Fruit fly (Drosophila melanogaster) whole organism, embryonic: Measurements from ENCODE around the gene Taf11.

ENCODE experiments used
- Awh ChIP-seq: fragments of 200-800 bp; sonication (Bioruptor generic); IDR thresholded peaks from 2 replicates; pipeline ENCODE4, ENCODE4 v1.3.6; 2022; ENCODE audit warnings: missing biosample characterization, missing genetic modification characterization
- CG10321 ChIP-seq: fragments of 200-800 bp; sonication (Bioruptor generic); IDR thresholded peaks from 2 replicates; pipeline ENCODE4 v1.3.6; 2022; ENCODE audit warnings: missing biosample characterization, missing genetic modification characterization
- CG12299 ChIP-seq: fragments of 200-800 bp; sonication (Bioruptor generic); optimal IDR thresholded peaks from 2 replicates; lab custom pipeline; 2018; ENCODE audit warnings: missing biosample characterization, mild to moderate bottlenecking, missing genetic modification characterization
- CG12391 ChIP-seq: fragments of 200-800 bp; sonication (Bioruptor generic); optimal IDR thresholded peaks from 3 replicates; lab custom pipeline; 2018; ENCODE audit warnings: missing biosample characterization, mild to moderate bottlenecking, missing genetic modification characterization, moderate library complexity
- CG12942 ChIP-seq: fragments of 200-800 bp; sonication (Bioruptor generic); optimal IDR thresholded peaks from 3 replicates; lab custom pipeline; 2016; ENCODE audit warnings: missing biosample characterization, missing genetic modification characterization
- CG13775 ChIP-seq: fragments of 200-800 bp; sonication (Bioruptor generic); optimal IDR thresholded peaks from 3 replicates; lab custom pipeline; 2017; ENCODE audit warnings: missing biosample characterization, mild to moderate bottlenecking, missing genetic modification characterization
- CG14441 ChIP-seq: fragments of 200-800 bp; sonication (Bioruptor generic); IDR thresholded peaks from 2 replicates; pipeline ENCODE4 v1.3.6; 2022; ENCODE audit warnings: missing biosample characterization, missing genetic modification characterization
- CG15269 ChIP-seq: fragments of 200-800 bp; sonication (Bioruptor generic); optimal IDR thresholded peaks from 2 replicates; lab custom pipeline; 2018; ENCODE audit warnings: missing biosample characterization, mild to moderate bottlenecking, missing genetic modification characterization, moderate library complexity
- CG17361 ChIP-seq: fragments of 200-800 bp; sonication (Bioruptor generic); IDR thresholded peaks from 3 replicates; pipeline ENCODE4 v1.3.6; 2022; ENCODE audit warnings: missing biosample characterization, missing genetic modification characterization
- CG17385 ChIP-seq: fragments of 200-800 bp; sonication (Bioruptor generic); optimal IDR thresholded peaks from 3 replicates; lab custom pipeline; 2018; ENCODE audit warnings: missing biosample characterization, mild to moderate bottlenecking, missing genetic modification characterization
- CG32767 ChIP-seq: fragments of 200-800 bp; sonication (Bioruptor generic); IDR thresholded peaks from 2 replicates; pipeline ENCODE4 v1.3.6; 2022; ENCODE audit warnings: missing biosample characterization, missing genetic modification characterization
- CG3281 ChIP-seq: fragments of 200-800 bp; sonication (Bioruptor generic); optimal IDR thresholded peaks from 3 replicates; lab custom pipeline; 2017; ENCODE audit warnings: missing biosample characterization, mild to moderate bottlenecking, missing genetic modification characterization
- CG4820 ChIP-seq: fragments of 200-800 bp; sonication (Bioruptor generic); optimal IDR thresholded peaks from 3 replicates; lab custom pipeline; 2016; ENCODE audit warnings: missing biosample characterization, missing genetic modification characterization
- CG6791 ChIP-seq: fragments of 200-800 bp; sonication (Bioruptor generic); IDR thresholded peaks from 3 replicates; pipeline ENCODE4 v1.3.6; 2022; ENCODE audit warnings: missing biosample characterization, missing genetic modification characterization; ENCODE audit not compliant: partially characterized antibody
- CG7556 ChIP-seq: fragments of 200-800 bp; sonication (Bioruptor generic); optimal IDR thresholded peaks from 2 replicates; lab custom pipeline; 2017; ENCODE audit warnings: missing biosample characterization, mild to moderate bottlenecking, missing genetic modification characterization
- CG7786 ChIP-seq: fragments of 200-800 bp; sonication (Bioruptor generic); optimal IDR thresholded peaks from 2 replicates; lab custom pipeline; 2016; ENCODE audit warnings: missing biosample characterization, missing genetic modification characterization
- CG9817 ChIP-seq: fragments of 200-800 bp; sonication (Bioruptor generic); optimal IDR thresholded peaks from 2 replicates; lab custom pipeline; 2018; ENCODE audit warnings: missing biosample characterization, mild to moderate bottlenecking, missing genetic modification characterization, moderate library complexity
- CHES-1-like ChIP-seq: fragments of 200-800 bp; sonication (Bioruptor generic); optimal IDR thresholded peaks from 2 replicates; lab custom pipeline; 2016; ENCODE audit warnings: missing biosample characterization, missing genetic modification characterization
- CkIIα-i1 ChIP-seq: fragments of 200-800 bp; sonication (Bioruptor generic); IDR thresholded peaks from 2 replicates; pipeline ENCODE4 v1.3.6; 2022; ENCODE audit warnings: missing biosample characterization, missing genetic modification characterization
- CoRest ChIP-seq: fragments of 200-800 bp; sonication (Bioruptor generic); optimal IDR thresholded peaks from 3 replicates; lab custom pipeline; 2018; ENCODE audit warnings: missing biosample characterization, mild to moderate bottlenecking, missing genetic modification characterization, moderate library complexity
- D19B ChIP-seq: fragments of 200-800 bp; sonication (Bioruptor generic); optimal IDR thresholded peaks from 2 replicates; lab custom pipeline; 2017; ENCODE audit warnings: missing biosample characterization, mild to moderate bottlenecking, missing genetic modification characterization
- Drgx ChIP-seq: fragments of 200-800 bp; sonication (Bioruptor generic); IDR thresholded peaks from 2 replicates; pipeline ENCODE4 v1.3.6; 2022; ENCODE audit warnings: missing biosample characterization, missing genetic modification characterization
- HHEX ChIP-seq: fragments of 200-800 bp; sonication (Bioruptor generic); optimal IDR thresholded peaks from 3 replicates; lab custom pipeline; 2017; ENCODE audit warnings: missing biosample characterization, mild to moderate bottlenecking, missing genetic modification characterization, missing genetic modification reagents
- Hr3 ChIP-seq: fragments of 200-800 bp; sonication (Bioruptor generic); optimal IDR thresholded peaks from 3 replicates; lab custom pipeline; 2016; ENCODE audit warnings: missing biosample characterization, missing genetic modification characterization
- Kr ChIP-seq: fragments of 200-800 bp; sonication (Bioruptor generic); optimal IDR thresholded peaks from 2 replicates; lab custom pipeline; 2017; ENCODE audit warnings: missing biosample characterization, mild to moderate bottlenecking, missing genetic modification characterization
- Lpt ChIP-seq: fragments of >200 bp; optimal IDR thresholded peaks from 2 replicates; lab custom pipeline; 2018; ENCODE audit warnings: missing biosample characterization, missing genetic modification characterization
- Med ChIP-seq: fragments of 200-800 bp; sonication (Bioruptor generic); peaks from one replicate; lab custom pipeline; 2016; ENCODE audit warnings: missing biosample characterization, missing genetic modification characterization, mild to moderate bottlenecking, inconsistent platforms, moderate library complexity
- Myb ChIP-seq: fragments of 200-800 bp; sonication (Bioruptor generic); optimal IDR thresholded peaks from 2 replicates; lab custom pipeline; 2016; ENCODE audit warnings: missing biosample characterization, missing genetic modification characterization
- Nf-YC ChIP-seq: fragments of 200-800 bp; optimal IDR thresholded peaks from 3 replicates; lab custom pipeline; 2019; ENCODE audit warnings: missing biosample characterization, mild to moderate bottlenecking, missing genetic modification characterization, moderate library complexity
- Oaz ChIP-seq: fragments of 200-800 bp; sonication (Bioruptor generic); IDR thresholded peaks from 2 replicates; pipeline ENCODE4 v1.3.6; 2022; ENCODE audit warnings: missing biosample characterization, missing genetic modification characterization
- Ptx1 ChIP-seq: fragments of 200-800 bp; sonication (Bioruptor generic); IDR thresholded peaks from 2 replicates; pipeline ENCODE4 v1.3.6; 2022; ENCODE audit warnings: missing biosample characterization, missing genetic modification characterization
- Trl ChIP-seq, 3 experiments: fragments of >200 bp in 2 of 3; fragments of 200-800 bp in 1 of 3; sonication (Bioruptor generic) in 1 of 3; optimal IDR thresholded peaks; 2 replicates in 1 of 3; 3 replicates in 2 of 3; lab custom pipeline; 2016 to 2017; ENCODE audit warnings: missing biosample characterization in 1 of 3, missing genetic modification characterization in 1 of 3
- al ChIP-seq: fragments of 200-800 bp; sonication (Bioruptor generic); IDR thresholded peaks from 2 replicates; pipeline ENCODE4 v1.3.6; 2022; ENCODE audit warnings: missing biosample characterization, missing genetic modification characterization
- bcd ChIP-seq: fragments of 200-800 bp; sonication (Bioruptor generic); optimal IDR thresholded peaks from 2 replicates; lab custom pipeline; 2017; ENCODE audit warnings: missing biosample characterization, mild to moderate bottlenecking, missing genetic modification characterization
- bsh ChIP-seq, 2 experiments: fragments of 200-800 bp; sonication (Bioruptor generic); optimal IDR thresholded peaks; 2 replicates each; lab custom pipeline; 2017 to 2018; ENCODE audit warnings: mild to moderate bottlenecking in 2 of 2, missing biosample characterization in 2 of 2, missing genetic modification characterization in 2 of 2, moderate library complexity in 1 of 2
- dysf ChIP-seq: fragments of 200-800 bp; sonication (Bioruptor generic); IDR thresholded peaks from 3 replicates; pipeline ENCODE4 v1.3.6; 2022; ENCODE audit warnings: missing biosample characterization, missing genetic modification characterization
- grau ChIP-seq: fragments of 200-800 bp; optimal IDR thresholded peaks from 3 replicates; lab custom pipeline; 2019; ENCODE audit warnings: missing biosample characterization, mild to moderate bottlenecking, missing genetic modification characterization, moderate library complexity
- hth ChIP-seq: fragments of >200 bp; optimal IDR thresholded peaks from 2 replicates; lab custom pipeline; 2017; ENCODE audit warnings: inconsistent platforms
- jumu ChIP-seq: fragments of 200-800 bp; sonication (Bioruptor generic); optimal IDR thresholded peaks from 3 replicates; lab custom pipeline; 2016; ENCODE audit warnings: missing biosample characterization, missing genetic modification characterization
- lab ChIP-seq: fragments of 200-800 bp; sonication (Bioruptor generic); optimal IDR thresholded peaks from 3 replicates; lab custom pipeline; 2017; ENCODE audit warnings: missing biosample characterization, missing genetic modification characterization, mild to moderate bottlenecking, moderate library complexity, missing genetic modification reagents
- lilli ChIP-seq: fragments of 200-800 bp; sonication (Bioruptor generic); optimal IDR thresholded peaks from 3 replicates; lab custom pipeline; 2016; ENCODE audit warnings: missing biosample characterization, missing genetic modification characterization
- mld ChIP-seq: fragments of 200-800 bp; sonication (Bioruptor generic); IDR thresholded peaks from 3 replicates; pipeline ENCODE4 v1.3.6; 2022; ENCODE audit warnings: missing biosample characterization, missing genetic modification characterization; ENCODE audit not compliant: partially characterized antibody
- pan ChIP-seq, 4 experiments: fragments of >200 bp in 3 of 4; fragments of 200-800 bp in 1 of 4; sonication (Bioruptor generic) in 1 of 4; optimal IDR thresholded peaks in 3 of 4; IDR thresholded peaks in 1 of 4; 2 replicates each; pipeline versions ENCODE4 v1.3.6 to Lab custom; 2017 to 2022; ENCODE audit warnings: missing biosample characterization in 2 of 4, missing genetic modification characterization in 2 of 4, mixed read lengths in 1 of 4
- prd ChIP-seq, 3 experiments: fragments of >200 bp in 2 of 3; fragments of 200-800 bp in 1 of 3; sonication (Bioruptor generic) in 1 of 3; optimal IDR thresholded peaks in 2 of 3; IDR thresholded peaks in 1 of 3; 2 replicates in 2 of 3; 3 replicates in 1 of 3; pipeline versions ENCODE4 v1.3.6 to Lab custom; 2017 to 2022; ENCODE audit warnings: missing biosample characterization in 1 of 3, missing genetic modification characterization in 1 of 3
- pum ChIP-seq: fragments of 200-800 bp; sonication (Bioruptor generic); optimal IDR thresholded peaks from 2 replicates; lab custom pipeline; 2016; ENCODE audit warnings: missing biosample characterization, missing genetic modification characterization
- ro ChIP-seq: fragments of 200-800 bp; sonication (Bioruptor generic); IDR thresholded peaks from 2 replicates; pipeline ENCODE4 v1.3.6; 2022; ENCODE audit warnings: missing biosample characterization, missing genetic modification characterization
- row ChIP-seq: fragments of 200-800 bp; sonication (Bioruptor generic); IDR thresholded peaks from 3 replicates; pipeline ENCODE4 v1.3.6; 2022; ENCODE audit warnings: missing biosample characterization, missing genetic modification characterization
- shn ChIP-seq: fragments of 200-800 bp; sonication (Bioruptor generic); optimal IDR thresholded peaks from 3 replicates; lab custom pipeline; 2016; ENCODE audit warnings: missing biosample characterization, missing genetic modification characterization
- slbo ChIP-seq: fragments of 200-800 bp; sonication (Bioruptor generic); IDR thresholded peaks from 2 replicates; pipeline ENCODE4 v1.3.6; 2022; ENCODE audit warnings: missing biosample characterization, missing genetic modification characterization

Taf11 gene

dm6 chr2L:9779147-9779546, 16.1 kb upstream of the Taf11 start (continued):
- TF ChIP-seq CG12299 (tag; lab: Kevin White, UChicago) (no peak), CG15269 (tag; lab: Kevin White, UChicago) (peak; percentile 66), CG32767 (GFP tag; lab: Robert Waterston, UW) (0 out of 2 replicates have a peak, but pooled peaks have one; percentile 16), CG3281 (GFP tag; lab: Kevin White, UChicago) (peak; percentile 44), shn (GFP tag; lab: Kevin White, UChicago) (peak; percentile 29), Lpt (no peak), Drgx (0 out of 2 replicates have a peak, but pooled peaks have one; percentile 12), CG7556 (GFP tag; lab: Kevin White, UChicago) (peak; percentile 42), ro (GFP tag; lab: Robert Waterston, UW) (no peak), lilli (GFP tag; lab: Kevin White, UChicago) (peak; percentile 32), Kr (GFP tag; lab: Kevin White, UChicago) (no peak), pum (GFP tag; lab: Kevin White, UChicago) (peak; percentile 6), CG14441 (GFP tag; lab: Robert Waterston, UW) (0 out of 2 replicates have a peak, but pooled peaks have one; percentile 10), dysf (GFP tag; lab: Robert Waterston, UW) (peak; percentile 46; the same call in 2 of the 3 replicates), CkIIα-i1 (GFP tag; lab: Robert Waterston, UW) (no peak), Oaz (GFP tag; lab: Robert Waterston, UW) (no peak), Awh (GFP tag; lab: Robert Waterston, UW) (no peak), jumu (GFP tag; lab: Kevin White, UChicago) (peak; percentile 27), CoRest (peak; percentile 57), CG10321 (GFP tag; lab: Robert Waterston, UW) (no peak), CG12942 (GFP tag; lab: Kevin White, UChicago) (no peak), al (GFP tag; lab: Robert Waterston, UW) (peak; percentile 26; the same call in 1 of the 2 replicates), prd (optimal IDR thresholded peaks at IDR 0.05; lab: Kevin White, UChicago) (no peak), prd (GFP tag; IDR thresholded peaks at IDR 0.05; lab: Robert Waterston, UW) (no peak), Nf-YC (no peak), HHEX (GFP tag; lab: Kevin White, UChicago) (peak; percentile 24), bsh (GFP tag; optimal IDR thresholded peaks at IDR 0.05; lab: Kevin White, UChicago) (peak in 1 of 2 experiments; percentile 32), Trl (optimal IDR thresholded peaks at IDR 0.05; lab: Kevin White, UChicago) (no peak), Trl (GFP tag; optimal IDR thresholded peaks at IDR 0.05; lab: Kevin White, UChicago) (no peak), Med (GFP tag; lab: Kevin White, UChicago) (peak; percentile 87), slbo (GFP tag; lab: Robert Waterston, UW) (peak; percentile 67), CG4820 (GFP tag; lab: Kevin White, UChicago) (no peak), CG9817 (tag; lab: Kevin White, UChicago) (peak; percentile 42), CG13775 (GFP tag; lab: Kevin White, UChicago) (peak; percentile 9), grau (tag; lab: Kevin White, UChicago) (peak; percentile 52), hth (no peak), CG7786 (GFP tag; lab: Kevin White, UChicago) (peak; percentile 30), CG12391 (tag; lab: Kevin White, UChicago) (peak; percentile 16), CG17385 (GFP tag; lab: Kevin White, UChicago) (peak; percentile 16), bcd (GFP tag; lab: Kevin White, UChicago) (no peak), Ptx1 (GFP tag; lab: Robert Waterston, UW) (0 out of 2 replicates have a peak, but pooled peaks have one; percentile 20), CG17361 (GFP tag; lab: Robert Waterston, UW) (0 out of 3 replicates have a peak, but pooled peaks have one; percentile 15), row (peak; percentile 48; the same call in 2 of the 3 replicates), CHES-1-like (GFP tag; lab: Kevin White, UChicago) (peak; percentile 24), pan (optimal IDR thresholded peaks at IDR 0.05; lab: Kevin White, UChicago) (no peak), pan (GFP tag; optimal IDR thresholded peaks at IDR 0.05 in 1 of 2, IDR thresholded peaks at IDR 0.05 in 1 of 2) (peak in 1 of 2 experiments; percentile 38), lab (GFP tag; lab: Kevin White, UChicago) (peak; percentile 34), CG6791 (GFP tag; lab: Robert Waterston, UW) (no peak), Hr3 (GFP tag; lab: Kevin White, UChicago) (peak; percentile 29), D19B (GFP tag; lab: Kevin White, UChicago) (peak; percentile 62), mld (GFP tag; lab: Robert Waterston, UW) (no peak), Myb (GFP tag; lab: Kevin White, UChicago) (peak; percentile 31)
